Worm (Caenorhabditis elegans): ENCODE measurements around the gene ssp-10.

The ssp-10 gene

DNA sequence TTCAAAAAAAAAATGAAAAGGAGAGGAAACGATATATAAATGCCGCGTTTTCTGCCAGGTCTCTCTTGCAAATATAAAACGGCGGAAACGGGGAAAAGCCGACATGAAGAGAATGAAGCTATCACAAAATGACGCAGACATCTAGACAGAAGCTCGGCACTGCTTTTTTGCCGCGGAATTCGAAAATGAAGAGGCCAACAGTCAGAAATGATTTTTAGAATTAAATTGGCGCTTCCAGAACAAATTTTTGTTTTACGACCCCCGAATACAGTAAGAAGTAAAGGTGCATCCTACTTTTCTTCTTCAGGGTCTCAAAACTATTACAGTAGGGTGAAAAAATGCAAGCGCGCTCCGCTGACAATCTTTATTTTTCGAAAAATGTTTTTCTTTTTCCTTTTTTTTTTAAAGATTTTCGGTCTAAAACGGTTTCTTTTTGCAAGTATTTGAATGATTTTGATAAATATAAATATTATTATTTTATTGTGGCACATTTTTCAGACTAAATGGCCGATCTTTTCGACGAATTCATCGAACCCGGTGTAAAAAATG, 25.6 kb downstream of the ssp-10 start, which contains the start of gene mtr-4 (continued):
- 0 out of 2 replicates have a peak, but pooled peaks have one; percentile 17 for TF ChIP-seq attf-6 (GFP tag; IDR thresholded peaks at IDR 0.05)
- TF ChIP-seq dox-1 (GFP tag; IDR thresholded peaks at IDR 0.05) = peak; percentile 77; the same call in 1 of the 2 replicates
- TF ChIP-seq nfya-2 (GFP tag; IDR thresholded peaks at IDR 0.05) = no peak
- no peak for TF ChIP-seq nhr-179 (tag; optimal IDR thresholded peaks at IDR 0.05)
- TF ChIP-seq D2030.7 (GFP tag; IDR thresholded peaks at IDR 0.05) = peak; percentile 85
- TF ChIP-seq K11D2.4 (GFP tag; IDR thresholded peaks at IDR 0.05) = no peak
- TF ChIP-seq bed-1 (GFP tag; IDR thresholded peaks at IDR 0.05) = no peak
- TF ChIP-seq madf-8 (GFP tag; conservative IDR thresholded peaks at IDR 0.05) = peak; percentile 90

- no peak for TF ChIP-seq T26A5.8 (tag; optimal IDR thresholded peaks at IDR 0.05)
- TF ChIP-seq hsf-1 (GFP tag; IDR thresholded peaks at IDR 0.05) = no peak
Observed at ce11 chrIV:9824480-9824879, 26.4 kb downstream of the ssp-10 start, which contains the start of gene catp-6. Gene catp-6, minus strand, starts transcription at chrIV:9824580.

- TF ChIP-seq sptf-2 (GFP tag; optimal IDR thresholded peaks at IDR 0.05) = no peak
- TF ChIP-seq tbp1 (GFP tag; optimal IDR thresholded peaks at IDR 0.05) = no peak
- TF ChIP-seq lsy-27 (tag; optimal IDR thresholded peaks at IDR 0.05; ENCODE audit: borderline replicate concordance, insufficient read depth) = no peak
- no peak for TF ChIP-seq attf-3 (GFP tag; conservative IDR thresholded peaks at IDR 0.05)
- TF ChIP-seq nfya-2 (GFP tag; IDR thresholded peaks at IDR 0.05) = no peak
- no peak for TF ChIP-seq snpc-1.1 (tag; optimal IDR thresholded peaks at IDR 0.05; ENCODE audit: insufficient read depth)
- peak; percentile 65 for TF ChIP-seq zfh-2 (GFP tag; conservative IDR thresholded peaks at IDR 0.05)
- TF ChIP-seq aptf-3 (GFP tag; IDR thresholded peaks at IDR 0.05) = no peak
- TF ChIP-seq bed-2 (GFP tag; IDR thresholded peaks at IDR 0.05) = no peak
- TF ChIP-seq efl-1 (GFP tag; optimal IDR thresholded peaks at IDR 0.05) = no peak
- TF ChIP-seq egl-44 (GFP tag; IDR thresholded peaks at IDR 0.05) = no peak
- TF ChIP-seq B0261.1 (tag; optimal IDR thresholded peaks at IDR 0.05) = no peak
- TF ChIP-seq lin-26 (GFP tag; IDR thresholded peaks at IDR 0.05) = no peak
- TF ChIP-seq gei-17 (GFP tag; optimal IDR thresholded peaks at IDR 0.05) = no peak
- TF ChIP-seq egl-18 (GFP tag; IDR thresholded peaks at IDR 0.05) = no peak
- no peak for TF ChIP-seq fkh-3 (tag; optimal IDR thresholded peaks at IDR 0.05)
- no peak for TF ChIP-seq ceh-27 (GFP tag; optimal IDR thresholded peaks at IDR 0.05)
- TF ChIP-seq F37B4.10 (GFP tag; IDR thresholded peaks at IDR 0.05) = 0 out of 2 replicates have a peak, but pooled peaks have one; percentile 51
- 0 out of 2 replicates have a peak, but pooled peaks have one; percentile 16 for TF ChIP-seq madf-8 (GFP tag; conservative IDR thresholded peaks at IDR 0.05)
- no peak for TF ChIP-seq attf-6 (GFP tag; IDR thresholded peaks at IDR 0.05)
Observed at ce11 chrIV:9822585-9822984, 28.2 kb downstream of the ssp-10 start.

DNA sequence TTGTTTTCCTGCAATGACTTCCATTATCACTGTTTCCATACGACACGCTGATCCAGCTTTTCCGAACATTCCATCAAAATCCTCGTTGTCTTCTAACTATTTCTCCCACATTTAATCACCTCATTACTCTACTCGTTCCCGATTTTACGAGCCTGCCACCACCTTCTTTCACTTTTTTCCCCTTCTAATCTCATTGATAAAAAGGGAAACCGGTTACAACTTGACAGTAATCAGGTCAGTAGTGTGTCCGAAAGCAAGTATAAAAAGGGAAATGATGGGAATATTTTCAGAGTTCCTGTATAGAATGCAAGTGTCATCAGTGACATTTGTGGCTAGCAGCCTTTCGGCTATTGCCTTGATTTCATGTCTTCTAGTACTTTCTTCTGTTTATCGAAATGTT, 29.2 kb downstream of the ssp-10 start, which contains the start of gene col-123:
col-123 (plus strand) TSS at position 301 of the 400 bp plus-strand sequence.
- no peak for TF ChIP-seq ztf-22 (GFP tag; optimal IDR thresholded peaks at IDR 0.05)
- no peak for TF ChIP-seq repo-1 (tag; optimal IDR thresholded peaks at IDR 0.05)
- TF ChIP-seq Y79H2A.3 (GFP tag; conservative IDR thresholded peaks at IDR 0.05) = no peak
- TF ChIP-seq efl-1 (GFP tag; optimal IDR thresholded peaks at IDR 0.05) = no peak
- no peak for TF ChIP-seq Y56A3A.18 (GFP tag; IDR thresholded peaks at IDR 0.05)
- TF ChIP-seq lin-40 (tag; optimal IDR thresholded peaks at IDR 0.05) = no peak
- no peak for TF ChIP-seq die-1 (tag; optimal IDR thresholded peaks at IDR 0.05)
- TF ChIP-seq unc-62 (GFP tag; optimal IDR thresholded peaks at IDR 0.05) = no peak
- no peak for TF ChIP-seq dpff-1 (tag; optimal IDR thresholded peaks at IDR 0.05)
- no peak for TF ChIP-seq attf-5 (GFP tag; optimal IDR thresholded peaks at IDR 0.05)
- TF ChIP-seq B0019.2 (GFP tag; conservative IDR thresholded peaks at IDR 0.05) = no peak
- TF ChIP-seq ceh-79 (tag; optimal IDR thresholded peaks at IDR 0.05) = no peak
- no peak for TF ChIP-seq ztf-28 (GFP tag; IDR thresholded peaks at IDR 0.05)
